Fruit fly (Drosophila melanogaster) whole organism, prepupa: ENCODE measurements around the gene CG13358.

Experiments used
- Blimp-1 ChIP-seq: fragments of 200-800 bp; sonication (Bioruptor generic); optimal IDR thresholded peaks from 3 replicates; lab custom pipeline; 2017; ENCODE audit warnings: missing biosample characterization, missing genetic modification characterization, mild to moderate bottlenecking, moderate library complexity, missing genetic modification reagents
- CG10631 ChIP-seq: fragments of 200-800 bp; sonication (Bioruptor generic); optimal IDR thresholded peaks from 2 replicates; lab custom pipeline; 2016; ENCODE audit warnings: missing biosample characterization, missing genetic modification characterization
- CG10669 ChIP-seq: fragments of 200-800 bp; sonication (Bioruptor generic); optimal IDR thresholded peaks from 3 replicates; lab custom pipeline; 2018; ENCODE audit warnings: missing biosample characterization, mild to moderate bottlenecking, missing genetic modification characterization, moderate library complexity
- CG11294 ChIP-seq: fragments of 200-800 bp; sonication (Bioruptor generic); IDR thresholded peaks from 2 replicates; pipeline ENCODE4 v1.3.6; 2022; ENCODE audit warnings: missing biosample characterization, missing genetic modification characterization
- CG11762 ChIP-seq: fragments of 200-800 bp; sonication (Bioruptor generic); optimal IDR thresholded peaks from 3 replicates; lab custom pipeline; 2016; ENCODE audit warnings: missing biosample characterization, missing genetic modification characterization; ENCODE audit not compliant: insufficient read depth
- CG11902 ChIP-seq: fragments of 200-800 bp; sonication (Bioruptor generic); optimal IDR thresholded peaks from 3 replicates; lab custom pipeline; 2016; ENCODE audit warnings: missing biosample characterization, missing genetic modification characterization
- CG1621 ChIP-seq: fragments of 200-800 bp; sonication (Bioruptor generic); optimal IDR thresholded peaks from 3 replicates; lab custom pipeline; 2018; ENCODE audit warnings: missing biosample characterization, mild to moderate bottlenecking, missing genetic modification characterization
- CG16779 ChIP-seq: fragments of 200-800 bp; sonication (Bioruptor generic); optimal IDR thresholded peaks from 3 replicates; lab custom pipeline; 2017; ENCODE audit warnings: missing biosample characterization, mild to moderate bottlenecking, missing genetic modification characterization
- CG3032 ChIP-seq: fragments of 200-800 bp; optimal IDR thresholded peaks from 2 replicates; lab custom pipeline; 2019; ENCODE audit warnings: missing biosample characterization, mild to moderate bottlenecking, missing genetic modification characterization, moderate library complexity
- CG31627 ChIP-seq: fragments of 200-800 bp; sonication (Bioruptor generic); optimal IDR thresholded peaks from 3 replicates; lab custom pipeline; 2016; ENCODE audit warnings: missing biosample characterization, missing genetic modification characterization
- CG32006 ChIP-seq: fragments of 200-800 bp; sonication (Bioruptor generic); optimal IDR thresholded peaks from 3 replicates; lab custom pipeline; 2017; ENCODE audit warnings: missing biosample characterization, mild to moderate bottlenecking, missing genetic modification characterization
- CG34406 ChIP-seq: fragments of 200-800 bp; sonication (Bioruptor generic); optimal IDR thresholded peaks from 3 replicates; lab custom pipeline; 2016; ENCODE audit warnings: missing biosample characterization, missing genetic modification characterization
- CG3919 ChIP-seq: fragments of 200-800 bp; sonication (Bioruptor generic); optimal IDR thresholded peaks from 3 replicates; lab custom pipeline; 2016; ENCODE audit warnings: missing biosample characterization, missing genetic modification characterization
- CG6163 ChIP-seq: fragments of 200-800 bp; sonication (Bioruptor generic); IDR thresholded peaks from 3 replicates; pipeline ENCODE4 v1.3.6; 2022; ENCODE audit warnings: missing biosample characterization, missing genetic modification characterization
- CG6276 ChIP-seq: fragments of 200-800 bp; sonication (Bioruptor generic); optimal IDR thresholded peaks from 2 replicates; lab custom pipeline; 2017; ENCODE audit warnings: missing biosample characterization, mild to moderate bottlenecking, missing genetic modification characterization
- CG7368 ChIP-seq: fragments of 200-800 bp; sonication (Bioruptor generic); optimal IDR thresholded peaks from 3 replicates; lab custom pipeline; 2016; ENCODE audit warnings: missing biosample characterization, missing genetic modification characterization
- CG8319 ChIP-seq: fragments of 200-800 bp; sonication (Bioruptor generic); optimal IDR thresholded peaks from 3 replicates; lab custom pipeline; 2016; ENCODE audit warnings: missing biosample characterization, missing genetic modification characterization
- CG8632 ChIP-seq: fragments of 200-800 bp; sonication (Bioruptor generic); optimal IDR thresholded peaks from 3 replicates; lab custom pipeline; 2016; ENCODE audit warnings: missing biosample characterization, missing genetic modification characterization
- CG9139 ChIP-seq: fragments of 200-800 bp; sonication (Bioruptor generic); optimal IDR thresholded peaks from 3 replicates; lab custom pipeline; 2017; ENCODE audit warnings: missing biosample characterization, mild to moderate bottlenecking, missing genetic modification characterization
- Eip75B ChIP-seq: fragments of 200-800 bp; sonication (Bioruptor generic); optimal IDR thresholded peaks from 3 replicates; lab custom pipeline; 2016; ENCODE audit warnings: missing biosample characterization, missing genetic modification characterization
- Eip93F ChIP-seq: fragments of 200-800 bp; sonication (Bioruptor generic); optimal IDR thresholded peaks from 2 replicates; lab custom pipeline; 2016; ENCODE audit warnings: missing biosample characterization, mild to moderate bottlenecking, missing genetic modification characterization
- Ets21C ChIP-seq: fragments of 200-800 bp; sonication (Bioruptor generic); optimal IDR thresholded peaks from 3 replicates; lab custom pipeline; 2016; ENCODE audit warnings: missing biosample characterization, missing genetic modification characterization
- Ets96B ChIP-seq: fragments of 200-800 bp; optimal IDR thresholded peaks from 2 replicates; lab custom pipeline; 2019; ENCODE audit warnings: missing biosample characterization, mild to moderate bottlenecking, missing genetic modification characterization, moderate library complexity
- Gug ChIP-seq: fragments of 200-800 bp; sonication (Bioruptor generic); IDR thresholded peaks from 2 replicates; pipeline ENCODE4 v1.3.6; 2022; ENCODE audit warnings: missing biosample characterization, missing genetic modification characterization
- Hr38 ChIP-seq: sonication (Bioruptor generic); optimal IDR thresholded peaks from 2 replicates; lab custom pipeline; 2016; ENCODE audit warnings: missing biosample characterization, missing genetic modification characterization
- Hr39 ChIP-seq: fragments of 200-800 bp; sonication (Bioruptor generic); optimal IDR thresholded peaks from 2 replicates; lab custom pipeline; 2016; ENCODE audit warnings: missing biosample characterization, missing genetic modification characterization
- Hr4 ChIP-seq: fragments of 200-800 bp; sonication (Bioruptor generic); optimal IDR thresholded peaks from 3 replicates; lab custom pipeline; 2016; ENCODE audit warnings: missing biosample characterization, missing genetic modification characterization
- Lpt ChIP-seq: fragments of 200-800 bp; sonication (Bioruptor generic); optimal IDR thresholded peaks from 3 replicates; lab custom pipeline; 2016; ENCODE audit warnings: missing biosample characterization, missing genetic modification characterization
- Met ChIP-seq: fragments of 200-800 bp; sonication (Bioruptor generic); optimal IDR thresholded peaks from 3 replicates; lab custom pipeline; 2016; ENCODE audit warnings: missing biosample characterization, missing genetic modification characterization
- Sox102F ChIP-seq: fragments of 200-800 bp; sonication (Bioruptor generic); optimal IDR thresholded peaks from 2 replicates; lab custom pipeline; 2016; ENCODE audit warnings: missing biosample characterization, mild to moderate bottlenecking, missing genetic modification characterization
- Sox14 ChIP-seq: fragments of 200-800 bp; sonication (Bioruptor generic); optimal IDR thresholded peaks from 3 replicates; lab custom pipeline; 2016; ENCODE audit warnings: missing biosample characterization, missing genetic modification characterization
- Sox15 ChIP-seq: fragments of 200-800 bp; sonication (Bioruptor generic); optimal IDR thresholded peaks from 3 replicates; lab custom pipeline; 2016; ENCODE audit warnings: missing biosample characterization, missing genetic modification characterization
- achi ChIP-seq: fragments of 200-800 bp; sonication (Bioruptor generic); optimal IDR thresholded peaks from 3 replicates; lab custom pipeline; 2016; ENCODE audit warnings: missing biosample characterization, missing genetic modification characterization
- cyc ChIP-seq: fragments of 200-800 bp; sonication (Bioruptor generic); optimal IDR thresholded peaks from 3 replicates; lab custom pipeline; 2016; ENCODE audit warnings: missing biosample characterization, missing genetic modification characterization
- dsx ChIP-seq: fragments of 200-800 bp; optimal IDR thresholded peaks from 3 replicates; lab custom pipeline; 2019; ENCODE audit warnings: missing biosample characterization, mild to moderate bottlenecking, missing genetic modification characterization, moderate library complexity; ENCODE audit not compliant: poor library complexity, severe bottlenecking
- eg ChIP-seq: fragments of 200-800 bp; sonication (Bioruptor generic); IDR thresholded peaks from 3 replicates; pipeline ENCODE4 v1.3.6; 2022; ENCODE audit warnings: missing biosample characterization, missing genetic modification characterization
- fd59A ChIP-seq: fragments of 200-800 bp; sonication (Bioruptor generic); optimal IDR thresholded peaks from 2 replicates; lab custom pipeline; 2017; ENCODE audit warnings: missing biosample characterization, mild to moderate bottlenecking, missing genetic modification characterization, missing genetic modification reagents
- fd85E ChIP-seq: fragments of 200-800 bp; sonication (Bioruptor generic); optimal IDR thresholded peaks from 3 replicates; lab custom pipeline; 2016; ENCODE audit warnings: missing biosample characterization, missing genetic modification characterization
- fkh ChIP-seq: fragments of 200-800 bp; sonication (Bioruptor generic); optimal IDR thresholded peaks from 3 replicates; lab custom pipeline; 2017; ENCODE audit warnings: missing biosample characterization, mild to moderate bottlenecking, missing genetic modification characterization, moderate library complexity
- net ChIP-seq: fragments of 200-800 bp; sonication (Bioruptor generic); optimal IDR thresholded peaks from 3 replicates; lab custom pipeline; 2016; ENCODE audit warnings: missing biosample characterization, missing genetic modification characterization
- pdm3 ChIP-seq: fragments of 200-800 bp; sonication (Bioruptor generic); optimal IDR thresholded peaks from 3 replicates; lab custom pipeline; 2016; ENCODE audit warnings: missing biosample characterization, missing genetic modification characterization
- spab ChIP-seq: fragments of 200-800 bp; sonication (Bioruptor generic); optimal IDR thresholded peaks from 2 replicates; lab custom pipeline; 2017; ENCODE audit warnings: missing biosample characterization, mild to moderate bottlenecking, missing genetic modification characterization, missing genetic modification reagents
- ss ChIP-seq, 2 experiments: fragments of 200-800 bp; sonication (Bioruptor generic); optimal IDR thresholded peaks; 2 replicates in 1 of 2; 3 replicates in 1 of 2; lab custom pipeline; 2017 to 2018; ENCODE audit warnings: mild to moderate bottlenecking in 2 of 2, missing biosample characterization in 2 of 2, missing genetic modification characterization in 2 of 2, moderate library complexity in 1 of 2
- svp ChIP-seq: fragments of 200-800 bp; sonication (Bioruptor generic); peaks from one replicate; lab custom pipeline; 2016; ENCODE audit warnings: missing biosample characterization, missing genetic modification characterization
- vri ChIP-seq: fragments of 200-800 bp; sonication (Bioruptor generic); optimal IDR thresholded peaks from 3 replicates; lab custom pipeline; 2016; ENCODE audit warnings: missing biosample characterization, mild to moderate bottlenecking, missing genetic modification characterization

The CG13358 gene

DNA sequence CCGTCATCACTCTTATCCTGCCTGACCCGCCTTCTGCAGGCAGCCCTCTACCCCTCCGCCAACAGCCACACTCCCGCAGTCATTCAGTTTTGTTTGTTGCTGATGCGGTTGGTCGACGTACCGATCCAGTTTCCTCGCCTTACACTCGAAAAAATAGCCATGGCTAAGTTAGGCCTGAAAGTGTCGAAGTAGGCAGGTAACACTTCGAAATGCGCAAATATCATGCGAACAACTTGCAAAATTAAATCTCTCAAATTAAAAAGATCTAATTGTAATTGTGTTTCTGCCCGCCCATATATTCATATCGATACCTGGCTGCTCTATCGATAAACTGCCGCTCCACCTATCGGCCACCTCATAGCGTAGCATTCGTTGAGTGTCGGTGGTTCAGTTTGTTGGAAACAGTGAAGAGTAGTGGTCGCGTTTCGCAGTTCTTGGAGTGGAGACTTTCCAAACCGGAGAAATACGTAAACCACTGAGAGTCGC is 35.0 kb downstream of the CG13358 start, which contains the start of gene fz3 (continued):
- TF ChIP-seq CG16779 (tag; lab: Kevin White, UChicago) (peak; percentile 24), svp (GFP tag; lab: Kevin White, UChicago) (peak; percentile 89), ss (GFP tag; optimal IDR thresholded peaks at IDR 0.05; lab: Kevin White, UChicago) (peak; percentile 47 to 76), fd59A (GFP tag; lab: Kevin White, UChicago) (peak; percentile 47), CG6276 (GFP tag; lab: Kevin White, UChicago) (peak; percentile 58), CG9139 (peak; percentile 44), Hr39 (GFP tag; lab: Kevin White, UChicago) (peak; percentile 74), cyc (GFP tag; lab: Kevin White, UChicago) (peak; percentile 71), dsx (peak; percentile 73), Hr4 (GFP tag; lab: Kevin White, UChicago) (peak; percentile 55), Gug (no peak), achi (GFP tag; lab: Kevin White, UChicago) (peak; percentile 64), fd85E (GFP tag; lab: Kevin White, UChicago) (no peak), Blimp-1 (GFP tag; lab: Kevin White, UChicago) (peak; percentile 15), Hr38 (no peak), eg (GFP tag; lab: Robert Waterston, UW) (peak; percentile 67), Ets96B (tag; lab: Kevin White, UChicago) (peak; percentile 70), CG11762 (GFP tag; lab: Kevin White, UChicago) (peak; percentile 40), CG10669 (GFP tag; lab: Kevin White, UChicago) (peak; percentile 73), spab (GFP tag; lab: Kevin White, UChicago) (peak; percentile 36), CG6163 (GFP tag; lab: Robert Waterston, UW) (peak; percentile 80), CG34406 (peak; percentile 65), CG8319 (GFP tag; lab: Kevin White, UChicago) (peak; percentile 31), CG32006 (GFP tag; lab: Kevin White, UChicago) (peak; percentile 64), CG8632 (GFP tag; lab: Kevin White, UChicago) (peak; percentile 63), Sox102F (GFP tag; lab: Kevin White, UChicago) (peak; percentile 86), CG3919 (peak; percentile 76), CG3032 (tag; lab: Kevin White, UChicago) (peak; percentile 66), CG10631 (peak; percentile 77)

DNA sequence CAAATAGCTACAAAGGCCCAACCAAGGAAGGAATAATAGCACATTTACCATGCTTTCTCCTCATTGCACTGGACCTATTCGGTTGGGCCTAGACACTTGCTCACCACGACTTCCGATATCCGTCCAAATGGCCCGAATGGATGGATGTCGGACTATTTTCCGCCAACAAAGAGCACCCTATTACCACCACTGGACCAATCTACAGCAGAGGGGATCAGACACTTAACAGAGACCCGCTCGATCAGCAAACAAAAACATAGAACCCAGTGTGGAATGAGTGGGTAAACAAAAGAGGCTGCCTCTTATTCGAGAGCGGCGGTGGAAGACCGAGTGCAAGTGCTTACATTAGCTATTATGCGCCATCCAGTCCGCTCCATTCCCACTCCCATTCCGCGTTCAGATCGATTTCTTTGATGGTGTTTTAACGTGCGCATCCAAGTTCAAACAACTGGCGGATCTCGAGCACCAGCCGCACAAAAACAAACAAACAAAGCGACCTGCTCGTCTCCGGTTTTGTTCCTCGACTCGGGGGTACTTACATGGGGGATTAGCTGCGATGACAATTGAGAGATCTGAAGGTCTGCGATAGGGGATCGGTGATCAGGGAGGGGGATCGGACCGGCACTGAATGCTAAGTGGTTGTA is 36.1 kb downstream of the CG13358 start:
- TF ChIP-seq fkh (GFP tag; lab: Kevin White, UChicago): peak; percentile 85
- no peak for TF ChIP-seq Lpt (GFP tag; lab: Kevin White, UChicago)

DNA sequence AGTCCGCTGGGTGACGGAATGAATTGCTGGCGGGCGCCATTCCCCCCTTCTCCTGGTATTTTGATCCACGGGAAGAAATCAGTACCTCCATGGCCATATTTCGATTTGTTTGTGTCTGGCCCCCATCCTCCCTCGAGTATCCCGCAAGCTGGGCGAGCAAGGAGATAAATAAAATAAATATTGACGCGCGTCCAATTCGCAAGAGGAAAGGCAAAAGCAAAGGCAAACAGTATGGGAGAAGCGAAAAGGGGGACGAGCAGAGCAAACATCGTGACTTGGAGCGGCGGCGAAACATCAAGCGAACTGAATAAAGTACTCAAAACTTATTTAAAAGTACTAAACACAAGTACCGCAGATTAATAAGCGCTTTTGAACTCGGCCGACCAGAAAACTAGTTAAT is 36.8 kb downstream of the CG13358 start:
- no peak for TF ChIP-seq Hr4 (GFP tag; lab: Kevin White, UChicago)
- TF ChIP-seq Sox102F (GFP tag; lab: Kevin White, UChicago): peak; percentile 65
- TF ChIP-seq CG6276 (GFP tag; lab: Kevin White, UChicago): no peak
- TF ChIP-seq CG31627 (GFP tag; lab: Kevin White, UChicago): peak; percentile 19
- no peak for TF ChIP-seq Ets21C
- peak; percentile 14 for TF ChIP-seq dsx
- TF ChIP-seq fd59A (GFP tag; lab: Kevin White, UChicago): peak; percentile 20
- TF ChIP-seq Eip93F (GFP tag; lab: Kevin White, UChicago): no peak
- peak; percentile 49 for TF ChIP-seq vri (GFP tag; lab: Kevin White, UChicago)
- TF ChIP-seq fd85E (GFP tag; lab: Kevin White, UChicago): no peak
- peak; percentile 28 for TF ChIP-seq pdm3 (GFP tag; lab: Kevin White, UChicago)
- TF ChIP-seq CG6163 (GFP tag; lab: Robert Waterston, UW): peak; percentile 75
- TF ChIP-seq Hr38: no peak
- TF ChIP-seq CG32006 (GFP tag; lab: Kevin White, UChicago): no peak
- TF ChIP-seq Sox15 (GFP tag; lab: Kevin White, UChicago): no peak
- peak; percentile 52 for TF ChIP-seq net (GFP tag; lab: Kevin White, UChicago)
- TF ChIP-seq CG3919: peak; percentile 52
- peak; percentile 53 for TF ChIP-seq CG34406
- no peak for TF ChIP-seq CG11902 (GFP tag; lab: Kevin White, UChicago)
- peak; percentile 26 for TF ChIP-seq Sox14 (GFP tag; lab: Kevin White, UChicago)
- TF ChIP-seq CG11294: no peak
- TF ChIP-seq Eip75B: peak; percentile 31
- peak; percentile 57 for TF ChIP-seq CG7368 (GFP tag; lab: Kevin White, UChicago)
- 0 out of 3 replicates have a peak, but pooled peaks have one; percentile 30 for TF ChIP-seq eg (GFP tag; lab: Robert Waterston, UW)
- TF ChIP-seq CG8319 (GFP tag; lab: Kevin White, UChicago): peak; percentile 23
- peak; percentile 44 for TF ChIP-seq Blimp-1 (GFP tag; lab: Kevin White, UChicago)
- peak; percentile 47 for TF ChIP-seq Met (GFP tag; lab: Kevin White, UChicago)
- peak; percentile 87 for TF ChIP-seq fkh (GFP tag; lab: Kevin White, UChicago)
- peak; percentile 47 for TF ChIP-seq CG1621 (tag; lab: Kevin White, UChicago)
